Fruit fly (Drosophila melanogaster): ENCODE measurements around the gene CG11899.
A peak's percentile ranks its signal among the peaks of the same experiment; 100 is the strongest.

The CG11899 gene

DNA sequence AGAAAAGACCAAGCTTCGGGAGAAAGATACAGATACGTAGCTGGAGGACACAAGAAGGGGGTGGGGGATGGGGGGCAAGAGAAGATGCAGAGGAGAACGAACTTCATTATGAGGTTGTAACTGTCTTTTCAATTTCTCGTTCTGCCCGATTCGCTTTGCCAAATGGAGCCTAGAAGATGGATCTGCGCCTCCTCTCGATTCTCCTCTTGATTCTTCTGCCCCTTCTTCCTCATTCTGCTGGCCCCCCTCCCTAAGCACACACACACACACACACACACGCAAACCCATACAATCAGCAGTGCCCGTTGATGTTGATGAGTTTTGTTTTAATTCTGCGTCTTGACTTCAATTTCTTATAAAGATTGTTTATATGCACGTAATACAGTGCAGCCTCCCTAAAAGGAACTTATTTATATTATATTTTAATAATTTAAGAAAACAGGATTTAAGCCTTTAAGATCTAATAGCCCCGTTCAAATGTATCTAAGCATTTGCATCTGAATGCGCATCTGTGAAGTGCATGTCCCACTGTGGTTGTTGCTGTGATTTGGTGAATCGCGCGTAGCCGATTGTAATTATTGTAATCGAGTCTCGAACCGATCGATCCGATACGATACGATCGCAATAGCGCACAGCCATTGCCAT, 6.9 kb downstream of the CG11899 start (continued):
- TF ChIP-seq twi (tag; optimal IDR thresholded peaks at IDR 0.05) (peak; percentile 4), CG11085 (GFP tag; IDR thresholded peaks at IDR 0.05) (peak; percentile 63), croc (GFP tag; conservative IDR thresholded peaks at IDR 0.05) (no peak; the same call in 2 of the 3 replicates), Nf-YA (GFP tag; IDR thresholded peaks at IDR 0.05) (0 out of 2 replicates have a peak, but pooled peaks have one; percentile 12), CG4424 (GFP tag; optimal IDR thresholded peaks at IDR 0.05) (peak; percentile 54), sqz (GFP tag; optimal IDR thresholded peaks at IDR 0.05) (peak; percentile 33), Sry-β (GFP tag; optimal IDR thresholded peaks at IDR 0.05) (no peak), CG18619 (GFP tag; optimal IDR thresholded peaks at IDR 0.05) (peak; percentile 9), CG1529 (GFP tag; optimal IDR thresholded peaks at IDR 0.05) (no peak), abd-A (tag; optimal IDR thresholded peaks at IDR 0.05) (no peak), MESR4 (GFP tag; optimal IDR thresholded peaks at IDR 0.05) (no peak), Myb (GFP tag; optimal IDR thresholded peaks at IDR 0.05) (no peak), lilli (GFP tag; optimal IDR thresholded peaks at IDR 0.05) (peak; percentile 45), Kr (GFP tag; optimal IDR thresholded peaks at IDR 0.05) (no peak), HLH4C (GFP tag; IDR thresholded peaks at IDR 0.05; ENCODE audit: partially characterized antibody) (no peak), hkb (optimal IDR thresholded peaks at IDR 0.05) (no peak), hkb (GFP tag; IDR thresholded peaks at IDR 0.05) (peak; percentile 74), az2 (GFP tag; optimal IDR thresholded peaks at IDR 0.05) (peak; percentile 38), CG12071 (GFP tag; optimal IDR thresholded peaks at IDR 0.05) (peak; percentile 40), chm (GFP tag; IDR thresholded peaks at IDR 0.05) (peak; percentile 24; the same call in 1 of the 2 replicates), kni (GFP tag; optimal IDR thresholded peaks at IDR 0.05) (no peak), CG43689 (GFP tag; IDR thresholded peaks at IDR 0.05) (peak; percentile 45; the same call in 1 of the 2 replicates), mirr (GFP tag; optimal IDR thresholded peaks at IDR 0.05) (no peak), h (optimal IDR thresholded peaks at IDR 0.05) (no peak), Six4 (GFP tag; optimal IDR thresholded peaks at IDR 0.05) (peak; percentile 11), otp (GFP tag; IDR thresholded peaks at IDR 0.05) (peak; percentile 63; the same call in 1 of the 3 replicates), D19A (tag; optimal IDR thresholded peaks at IDR 0.05) (peak; percentile 58), stwl (tag; optimal IDR thresholded peaks at IDR 0.05) (no peak), unc-4 (GFP tag; IDR thresholded peaks at IDR 0.05; ENCODE audit: partially characterized antibody) (no peak), so (GFP tag; IDR thresholded peaks at IDR 0.05) (peak; percentile 78), nerfin-2 (GFP tag; IDR thresholded peaks at IDR 0.05; ENCODE audit: partially characterized antibody) (no peak), NC2α (GFP tag; optimal IDR thresholded peaks at IDR 0.05) (no peak), crol (GFP tag; IDR thresholded peaks at IDR 0.05) (peak; percentile 44), CG13775 (GFP tag; optimal IDR thresholded peaks at IDR 0.05) (peak; percentile 16), CG33213 (GFP tag; optimal IDR thresholded peaks at IDR 0.05) (no peak), CG2875 (GFP tag; optimal IDR thresholded peaks at IDR 0.05) (peak; percentile 9), emc (GFP tag; optimal IDR thresholded peaks at IDR 0.05) (no peak), MTF-1 (GFP tag; optimal IDR thresholded peaks at IDR 0.05; ENCODE audit: borderline replicate concordance) (peak; percentile 42), ham (GFP tag; IDR thresholded peaks at IDR 0.05) (no peak), luna (GFP tag; optimal IDR thresholded peaks at IDR 0.05) (no peak), insv (GFP tag; optimal IDR thresholded peaks at IDR 0.05) (no peak), grau (tag; optimal IDR thresholded peaks at IDR 0.05) (peak; percentile 91), Adf1 (GFP tag; IDR thresholded peaks at IDR 0.05) (0 out of 2 replicates have a peak, but pooled peaks have one; percentile 33), CG10274 (GFP tag; optimal IDR thresholded peaks at IDR 0.05) (peak; percentile 23), Ets97D (GFP tag; optimal IDR thresholded peaks at IDR 0.05) (no peak), chinmo (GFP tag; IDR thresholded peaks at IDR 0.05; ENCODE audit: partially characterized antibody) (no peak), odd (GFP tag; optimal IDR thresholded peaks at IDR 0.05) (peak; percentile 17), tgo (GFP tag; IDR thresholded peaks at IDR 0.05) (peak; percentile 81), Eip74EF (GFP tag; optimal IDR thresholded peaks at IDR 0.05) (no peak), fd64A (GFP tag; optimal IDR thresholded peaks at IDR 0.05) (no peak)

All from whole organism, embryonic.